Worm (Caenorhabditis elegans) whole organism, young adult: ENCODE measurements around the gene Y57A10A.29.

Experiments used
- F10E7.11 ChIP-seq: sonication (generic microtip); optimal IDR thresholded peaks from 2 replicates; lab custom pipeline; 2017; ENCODE audit warnings: mild to moderate bottlenecking, missing genetic modification characterization, moderate library complexity, missing compliant biosample characterization
- Y67H2A.10 ChIP-seq: fragments of 200-800 bp; sonication (Bioruptor generic); conservative IDR thresholded peaks from 2 replicates; pipeline ENCODE4 v1.3.6; 2022; ENCODE audit warnings: missing genetic modification reagents, missing genetic modification characterization, missing compliant biosample characterization

DNA sequence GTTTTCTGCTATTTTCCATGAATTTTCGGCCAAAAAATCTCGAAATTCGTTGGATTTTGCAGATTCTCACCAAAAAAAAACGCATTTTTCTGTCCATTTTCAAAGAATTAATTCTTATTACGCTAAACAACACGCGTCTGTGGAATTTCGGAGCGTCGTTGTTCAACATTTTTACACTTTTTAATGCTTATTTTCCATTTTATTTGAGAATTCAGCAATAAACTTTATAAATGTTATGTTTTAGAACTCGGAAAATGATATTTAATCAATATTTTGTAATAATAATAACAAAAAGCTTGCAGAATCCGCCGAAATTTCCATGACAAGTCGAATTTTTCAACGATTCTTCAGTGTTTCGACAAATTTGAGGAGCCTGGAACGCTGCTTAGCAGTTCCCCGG, 999 bp downstream of the Y57A10A.29 start, which contains the start of gene ife-5:
- no peak for TF ChIP-seq F10E7.11 (tag; lab: Kevin White, UChicago)
- no peak for TF ChIP-seq Y67H2A.10 (GFP tag; lab: Robert Waterston, UW)
